Fruit fly (Drosophila melanogaster) whole organism, embryonic: ENCODE results near the gene CG5191.
A peak's percentile ranks its signal among the peaks of the same experiment; 100 is the strongest.

Source experiments
- BEAF-32 ChIP-seq: fragments of 200-800 bp; sonication (Bioruptor generic); optimal IDR thresholded peaks from 3 replicates; lab custom pipeline; 2017; ENCODE audit warnings: missing biosample characterization, missing genetic modification characterization, mild to moderate bottlenecking, moderate library complexity, missing genetic modification reagents
- CG1024 ChIP-seq: fragments of 200-800 bp; sonication (Bioruptor generic); IDR thresholded peaks from 2 replicates; pipeline ENCODE4 v1.3.6; 2022; ENCODE audit warnings: missing biosample characterization, missing genetic modification characterization
- CG10267 ChIP-seq: fragments of 200-800 bp; sonication (Bioruptor generic); optimal IDR thresholded peaks from 2 replicates; lab custom pipeline; 2018; ENCODE audit warnings: missing biosample characterization, mild to moderate bottlenecking, missing genetic modification characterization, moderate library complexity
- CG11085 ChIP-seq: fragments of 200-800 bp; sonication (Bioruptor generic); IDR thresholded peaks from 2 replicates; pipeline ENCODE4 v1.3.6; 2022; ENCODE audit warnings: missing biosample characterization, missing genetic modification characterization
- CG11560 ChIP-seq: fragments of 200-800 bp; sonication (Bioruptor generic); IDR thresholded peaks from 3 replicates; pipeline ENCODE4 v1.3.6; 2022; ENCODE audit warnings: missing biosample characterization, missing genetic modification characterization
- CG15601 ChIP-seq: fragments of 200-800 bp; sonication (Bioruptor generic); optimal IDR thresholded peaks from 3 replicates; lab custom pipeline; 2019; ENCODE audit warnings: missing biosample characterization, mild to moderate bottlenecking, missing genetic modification characterization, moderate library complexity
- CG1603 ChIP-seq: fragments of 200-800 bp; sonication (Bioruptor generic); optimal IDR thresholded peaks from 2 replicates; lab custom pipeline; 2019; ENCODE audit warnings: missing biosample characterization, mild to moderate bottlenecking, missing genetic modification characterization, moderate library complexity
- CG17912 ChIP-seq: fragments of 200-800 bp; sonication (Bioruptor generic); optimal IDR thresholded peaks from 2 replicates; lab custom pipeline; 2018; ENCODE audit warnings: missing biosample characterization, mild to moderate bottlenecking, missing genetic modification characterization
- CG2129 ChIP-seq: fragments of 200-800 bp; sonication (Bioruptor generic); IDR thresholded peaks from 2 replicates; pipeline ENCODE4 v1.3.6; 2022; ENCODE audit warnings: missing biosample characterization, missing genetic modification characterization; ENCODE audit not compliant: partially characterized antibody
- CG2202 ChIP-seq: fragments of 200-800 bp; sonication (Bioruptor generic); optimal IDR thresholded peaks from 2 replicates; lab custom pipeline; 2018; ENCODE audit warnings: missing biosample characterization, mild to moderate bottlenecking, missing genetic modification characterization
- CG4617 ChIP-seq: fragments of 200-800 bp; sonication (Bioruptor generic); optimal IDR thresholded peaks from 3 replicates; lab custom pipeline; 2016; ENCODE audit warnings: missing biosample characterization, missing genetic modification characterization, borderline replicate concordance
- CG6175 ChIP-seq: fragments of 200-800 bp; sonication (Bioruptor generic); IDR thresholded peaks from 3 replicates; pipeline ENCODE4 v1.3.6; 2022; ENCODE audit warnings: missing biosample characterization, missing genetic modification characterization
- CG6813 ChIP-seq: fragments of 200-800 bp; sonication (Bioruptor generic); optimal IDR thresholded peaks from 2 replicates; lab custom pipeline; 2017; ENCODE audit warnings: missing biosample characterization, missing genetic modification characterization, mild to moderate bottlenecking, moderate library complexity, missing genetic modification reagents
- CG7745 ChIP-seq: fragments of 200-800 bp; sonication (Bioruptor generic); optimal IDR thresholded peaks from 2 replicates; lab custom pipeline; 2018; ENCODE audit warnings: missing biosample characterization, mild to moderate bottlenecking, missing genetic modification characterization, moderate library complexity
- Dfd ChIP-seq, 2 experiments: fragments of >200 bp; optimal IDR thresholded peaks; 2 replicates each; lab custom pipeline; 2017; ENCODE audit warnings: missing biosample characterization in 2 of 2, missing genetic modification characterization in 2 of 2
- ERR ChIP-seq: fragments of 200-800 bp; sonication (Bioruptor generic); optimal IDR thresholded peaks from 2 replicates; lab custom pipeline; 2016; ENCODE audit warnings: missing biosample characterization, missing genetic modification characterization
- Fer2 ChIP-seq: fragments of 200-800 bp; sonication (Bioruptor generic); optimal IDR thresholded peaks from 2 replicates; lab custom pipeline; 2018; ENCODE audit warnings: missing biosample characterization, mild to moderate bottlenecking, missing genetic modification characterization, moderate library complexity
- H15 ChIP-seq: fragments of 200-800 bp; sonication (Bioruptor generic); IDR thresholded peaks from 3 replicates; pipeline ENCODE4 v1.3.6; 2022; ENCODE audit warnings: missing biosample characterization, missing genetic modification characterization
- HLH54F ChIP-seq: fragments of 200-800 bp; sonication (Bioruptor generic); optimal IDR thresholded peaks from 3 replicates; lab custom pipeline; 2016; ENCODE audit warnings: missing biosample characterization, missing genetic modification characterization
- Hmr ChIP-seq: fragments of 200-800 bp; sonication (Bioruptor generic); optimal IDR thresholded peaks from 3 replicates; lab custom pipeline; 2017; ENCODE audit warnings: mild to moderate bottlenecking, missing biosample characterization, missing genetic modification reagents, missing genetic modification characterization
- Hr3 ChIP-seq: fragments of 200-800 bp; sonication (Bioruptor generic); optimal IDR thresholded peaks from 3 replicates; lab custom pipeline; 2016; ENCODE audit warnings: missing biosample characterization, missing genetic modification characterization
- Hr51 ChIP-seq, 2 experiments: fragments of 200-800 bp; sonication (Bioruptor generic); optimal IDR thresholded peaks; 2 replicates in 1 of 2; 3 replicates in 1 of 2; lab custom pipeline; 2016 to 2018; ENCODE audit warnings: missing biosample characterization in 2 of 2, missing genetic modification characterization in 2 of 2, mild to moderate bottlenecking in 1 of 2, moderate library complexity in 1 of 2
- MBD-R2 ChIP-seq: fragments of 200-800 bp; sonication (Bioruptor generic); IDR thresholded peaks from 2 replicates; pipeline ENCODE4 v1.3.6; 2022; ENCODE audit warnings: missing biosample characterization, missing genetic modification characterization
- Sin3A ChIP-seq: fragments of >200 bp; optimal IDR thresholded peaks from 2 replicates; lab custom pipeline; 2018
- Sox102F ChIP-seq: fragments of 200-800 bp; sonication (Bioruptor generic); optimal IDR thresholded peaks from 2 replicates; lab custom pipeline; 2018; ENCODE audit warnings: missing biosample characterization, mild to moderate bottlenecking, missing genetic modification characterization, moderate library complexity
- Tbp ChIP-seq: fragments of >200 bp; optimal IDR thresholded peaks from 2 replicates; lab custom pipeline; 2018; ENCODE audit warnings: missing biosample characterization, missing genetic modification characterization
- cg ChIP-seq: fragments of 200-800 bp; sonication (Bioruptor generic); optimal IDR thresholded peaks from 3 replicates; lab custom pipeline; 2019; ENCODE audit warnings: missing biosample characterization, mild to moderate bottlenecking, missing genetic modification characterization, moderate library complexity
- dimm ChIP-seq: fragments of 200-800 bp; sonication (Bioruptor generic); IDR thresholded peaks from 2 replicates; pipeline ENCODE4 v1.3.6; 2022; ENCODE audit warnings: missing biosample characterization, missing genetic modification characterization
- en ChIP-seq: fragments of 200-800 bp; sonication (Bioruptor generic); optimal IDR thresholded peaks from 2 replicates; lab custom pipeline; 2016; ENCODE audit warnings: missing biosample characterization, missing genetic modification characterization
- fd64A ChIP-seq: fragments of 200-800 bp; sonication (Bioruptor generic); optimal IDR thresholded peaks from 3 replicates; lab custom pipeline; 2018; ENCODE audit warnings: missing biosample characterization, mild to moderate bottlenecking, missing genetic modification characterization
- fd96Cb ChIP-seq: fragments of 200-800 bp; sonication (Bioruptor generic); optimal IDR thresholded peaks from 2 replicates; lab custom pipeline; 2018; ENCODE audit warnings: missing biosample characterization, mild to moderate bottlenecking, missing genetic modification characterization, moderate library complexity
- hb ChIP-seq: fragments of 200-800 bp; sonication (Bioruptor generic); IDR thresholded peaks from 3 replicates; pipeline ENCODE4 v1.3.6; 2022; ENCODE audit warnings: missing biosample characterization, missing genetic modification characterization; ENCODE audit not compliant: partially characterized antibody
- hth ChIP-seq: fragments of >200 bp; optimal IDR thresholded peaks from 2 replicates; lab custom pipeline; 2017; ENCODE audit warnings: inconsistent platforms
- kni ChIP-seq: fragments of 200-800 bp; sonication (Bioruptor generic); optimal IDR thresholded peaks from 3 replicates; lab custom pipeline; 2017; ENCODE audit warnings: mild to moderate bottlenecking, missing biosample characterization, missing genetic modification reagents, missing genetic modification characterization
- lilli ChIP-seq: fragments of 200-800 bp; sonication (Bioruptor generic); optimal IDR thresholded peaks from 3 replicates; lab custom pipeline; 2016; ENCODE audit warnings: missing biosample characterization, missing genetic modification characterization
- peb ChIP-seq: fragments of 200-800 bp; sonication (Bioruptor generic); IDR thresholded peaks from 2 replicates; pipeline ENCODE4 v1.3.6; 2022; ENCODE audit warnings: missing biosample characterization, missing genetic modification characterization
- pum ChIP-seq: fragments of 200-800 bp; sonication (Bioruptor generic); optimal IDR thresholded peaks from 2 replicates; lab custom pipeline; 2016; ENCODE audit warnings: missing biosample characterization, missing genetic modification characterization
- repo ChIP-seq: fragments of 200-800 bp; sonication (Bioruptor generic); optimal IDR thresholded peaks from 2 replicates; lab custom pipeline; 2016; ENCODE audit warnings: missing biosample characterization, missing genetic modification characterization
- salm ChIP-seq: fragments of 200-800 bp; sonication (Bioruptor generic); optimal IDR thresholded peaks from 2 replicates; lab custom pipeline; 2018; ENCODE audit warnings: missing biosample characterization, mild to moderate bottlenecking, missing genetic modification characterization
- sd ChIP-seq: fragments of 200-800 bp; sonication (Bioruptor generic); optimal IDR thresholded peaks from 3 replicates; lab custom pipeline; 2018; ENCODE audit warnings: missing biosample characterization, mild to moderate bottlenecking, missing genetic modification characterization, moderate library complexity
- shn ChIP-seq: fragments of 200-800 bp; sonication (Bioruptor generic); optimal IDR thresholded peaks from 3 replicates; lab custom pipeline; 2016; ENCODE audit warnings: missing biosample characterization, missing genetic modification characterization
- slp2 ChIP-seq: fragments of 200-800 bp; sonication (Bioruptor generic); optimal IDR thresholded peaks from 2 replicates; lab custom pipeline; 2016; ENCODE audit warnings: missing biosample characterization, missing genetic modification characterization
- stc ChIP-seq: fragments of 200-800 bp; sonication (Bioruptor generic); IDR thresholded peaks from 2 replicates; pipeline ENCODE4 v1.3.6; 2022; ENCODE audit warnings: missing biosample characterization, missing genetic modification characterization
- tgo ChIP-seq: fragments of 200-800 bp; sonication (Bioruptor generic); IDR thresholded peaks from 3 replicates; pipeline ENCODE4 v1.3.6; 2022; ENCODE audit warnings: missing biosample characterization, missing genetic modification characterization
- tna ChIP-seq: fragments of 200-800 bp; sonication (Bioruptor generic); IDR thresholded peaks from 2 replicates; pipeline ENCODE4 v1.3.6; 2022; ENCODE audit warnings: missing biosample characterization, missing genetic modification characterization; ENCODE audit not compliant: partially characterized antibody
- toy ChIP-seq: fragments of 200-800 bp; sonication (Bioruptor generic); IDR thresholded peaks from 2 replicates; pipeline ENCODE4 v1.3.6; 2022; ENCODE audit warnings: missing biosample characterization, missing genetic modification characterization
- vnd ChIP-seq: fragments of 200-800 bp; sonication (Bioruptor generic); IDR thresholded peaks from 3 replicates; pipeline ENCODE4 v1.3.6; 2022; ENCODE audit warnings: missing biosample characterization, missing genetic modification characterization; ENCODE audit not compliant: partially characterized antibody
- wor ChIP-seq: fragments of 200-800 bp; sonication (Bioruptor generic); IDR thresholded peaks from 2 replicates; pipeline ENCODE4 v1.3.6; 2022; ENCODE audit warnings: missing biosample characterization, missing genetic modification characterization

Gene CG5191

dm6 chr3R:20594194-20595144, 33.8 kb downstream of the CG5191 start (continued):
- TF ChIP-seq salm (tag; lab: Kevin White, UChicago): peak; percentile 91
- no peak for TF ChIP-seq CG2129 (GFP tag; lab: Robert Waterston, UW)
- no peak for TF ChIP-seq vnd
- no peak for TF ChIP-seq tna (GFP tag; lab: Robert Waterston, UW)
- peak; percentile 68 for TF ChIP-seq stc (GFP tag; lab: Robert Waterston, UW)
- no peak for TF ChIP-seq en (GFP tag; lab: Kevin White, UChicago)
- no peak for TF ChIP-seq hb
- peak; percentile 96 for TF ChIP-seq fd96Cb (tag; lab: Kevin White, UChicago)
- peak; percentile 7; the same call in 1 of the 3 replicates for TF ChIP-seq CG6175
- TF ChIP-seq ERR (GFP tag; lab: Kevin White, UChicago): no peak
- no peak for TF ChIP-seq CG7745 (tag; lab: Kevin White, UChicago)
- no peak for TF ChIP-seq dimm (GFP tag; lab: Robert Waterston, UW)
- TF ChIP-seq cg (GFP tag; lab: Kevin White, UChicago): peak; percentile 63
- peak; percentile 23 for TF ChIP-seq fd64A (GFP tag; lab: Kevin White, UChicago)
- peak; percentile 93 for TF ChIP-seq Sox102F (GFP tag; lab: Kevin White, UChicago)
- peak; percentile 54 for TF ChIP-seq CG1603 (tag; lab: Kevin White, UChicago)
- TF ChIP-seq kni: peak; percentile 23
- TF ChIP-seq CG11085 (GFP tag; lab: Robert Waterston, UW): peak; percentile 29; the same call in 1 of the 2 replicates
- no peak for TF ChIP-seq CG11560 (tag; lab: Robert Waterston, UW)
- no peak; the same call in 1 of the 2 replicates for TF ChIP-seq MBD-R2
- peak; percentile 85 for TF ChIP-seq Hr3 (GFP tag; lab: Kevin White, UChicago)
- no peak for TF ChIP-seq Sin3A (lab: Kevin White, UChicago)
- peak; percentile 94 for TF ChIP-seq CG10267
- no peak for TF ChIP-seq CG17912 (GFP tag; lab: Kevin White, UChicago)
- no peak for TF ChIP-seq Dfd (GFP tag; optimal IDR thresholded peaks at IDR 0.05; lab: Kevin White, UChicago)
- TF ChIP-seq sd: peak; percentile 59
- peak; percentile 70; the same call in 1 of the 2 replicates for TF ChIP-seq peb (GFP tag; lab: Robert Waterston, UW)
- TF ChIP-seq CG4617 (GFP tag; lab: Kevin White, UChicago): peak; percentile 43
- TF ChIP-seq tgo (GFP tag; lab: Robert Waterston, UW): peak; percentile 84
- TF ChIP-seq Hr51 (GFP tag; optimal IDR thresholded peaks at IDR 0.05; lab: Kevin White, UChicago): peak in 1 of 2 experiments; percentile 92
- no peak for TF ChIP-seq repo (GFP tag; lab: Kevin White, UChicago)
- TF ChIP-seq Hmr (GFP tag; lab: Kevin White, UChicago): peak; percentile 84
- peak; percentile 49; the same call in 1 of the 2 replicates for TF ChIP-seq CG1024 (GFP tag; lab: Robert Waterston, UW)
- peak; percentile 40 for TF ChIP-seq lilli (GFP tag; lab: Kevin White, UChicago)
- TF ChIP-seq shn: no peak
- TF ChIP-seq toy (GFP tag; lab: Robert Waterston, UW): peak; percentile 55; the same call in 1 of the 2 replicates
- TF ChIP-seq wor: peak; percentile 86
- TF ChIP-seq CG15601: peak; percentile 93
- no peak for TF ChIP-seq BEAF-32 (GFP tag; lab: Kevin White, UChicago)
- TF ChIP-seq CG6813 (GFP tag; lab: Kevin White, UChicago): peak; percentile 86
- TF ChIP-seq HLH54F: no peak
- no peak for TF ChIP-seq Tbp (GFP tag; lab: Kevin White, UChicago)
- peak; percentile 81 for TF ChIP-seq CG2202 (tag; lab: Kevin White, UChicago)
- no peak for TF ChIP-seq pum (GFP tag; lab: Kevin White, UChicago)
- no peak for TF ChIP-seq slp2 (GFP tag; lab: Kevin White, UChicago)
- peak; percentile 77; the same call in 2 of the 3 replicates for TF ChIP-seq H15
- no peak for TF ChIP-seq hth
- TF ChIP-seq Fer2: peak; percentile 58
